Worm (Caenorhabditis elegans) whole organism, mixed stage, embryonic: ENCODE data around the gene magu-1.

ENCODE experiments used
- elt-3 ChIP-seq: fragments of 150-350 bp; optimal IDR thresholded peaks from 2 replicates; lab custom pipeline; 2014; ENCODE audit warnings: missing biosample characterization, missing genetic modification characterization
- lin-13 ChIP-seq: fragments of 150-350 bp; optimal IDR thresholded peaks from 2 replicates; lab custom pipeline; 2014; ENCODE audit warnings: missing biosample characterization, missing genetic modification characterization
- nhr-28 ChIP-seq: fragments of 150-350 bp; optimal IDR thresholded peaks from 2 replicates; lab custom pipeline; 2014; ENCODE audit warnings: missing biosample characterization, missing genetic modification characterization
- snpc-4 ChIP-seq: fragments of 150-350 bp; optimal IDR thresholded peaks from 2 replicates; lab custom pipeline; 2014; ENCODE audit warnings: missing biosample characterization, missing genetic modification characterization
- unc-39 ChIP-seq: fragments of 150-350 bp; optimal IDR thresholded peaks from 2 replicates; lab custom pipeline; 2014; ENCODE audit warnings: missing biosample characterization, missing genetic modification characterization

DNA sequence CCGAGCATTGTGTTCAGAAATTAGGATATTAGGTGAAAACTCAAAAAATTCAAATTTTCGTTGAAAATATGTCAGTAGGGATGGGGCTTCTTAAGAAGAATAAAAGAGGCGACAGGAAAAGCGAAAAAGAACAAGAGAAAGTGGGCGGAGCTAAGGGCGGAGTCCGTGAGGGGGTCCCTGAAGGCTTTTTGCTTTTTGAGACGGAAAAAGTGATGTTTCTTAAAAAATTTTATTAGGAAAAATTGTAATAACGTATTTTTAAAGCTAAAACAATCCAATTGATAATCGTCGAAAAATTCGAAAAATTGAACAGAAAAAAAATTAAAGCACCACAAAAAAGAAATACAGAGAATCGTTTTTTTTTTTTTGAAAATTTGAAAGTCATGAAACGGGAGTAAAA lies 7.8 kb downstream of the magu-1 start, which contains the start of gene Y55B1BR.6:
- no peak for TF ChIP-seq unc-39 (tag; lab: Kevin White, UChicago)
- TF ChIP-seq nhr-28 (tag; lab: Kevin White, UChicago), result no peak
- no peak for TF ChIP-seq elt-3 (tag; lab: Kevin White, UChicago)
- TF ChIP-seq snpc-4 (tag; lab: Kevin White, UChicago), result no peak
- TF ChIP-seq lin-13, result no peak
